Fruit fly (Drosophila melanogaster): ENCODE results near the gene lwr.

- TF ChIP-seq Pif1B (GFP tag; optimal IDR thresholded peaks at IDR 0.05), result no peak
- no peak for TF ChIP-seq CG9948 (tag; optimal IDR thresholded peaks at IDR 0.05)
- no peak for TF ChIP-seq CG32121 (GFP tag; IDR thresholded peaks at IDR 0.05)
- no peak for TF ChIP-seq D1 (tag; optimal IDR thresholded peaks at IDR 0.05)
- no peak for TF ChIP-seq Pif1A (GFP tag; optimal IDR thresholded peaks at IDR 0.05)
These were observed 40.8 kb downstream of the lwr start for dm6 chr2L:501622-502021.

Data from whole organism, pupa.